Worm (Caenorhabditis elegans): ENCODE results near the gene cyb-2.1.
A peak's percentile ranks its signal among the peaks of the same experiment; 100 is the strongest.

The cyb-2.1 gene

DNA sequence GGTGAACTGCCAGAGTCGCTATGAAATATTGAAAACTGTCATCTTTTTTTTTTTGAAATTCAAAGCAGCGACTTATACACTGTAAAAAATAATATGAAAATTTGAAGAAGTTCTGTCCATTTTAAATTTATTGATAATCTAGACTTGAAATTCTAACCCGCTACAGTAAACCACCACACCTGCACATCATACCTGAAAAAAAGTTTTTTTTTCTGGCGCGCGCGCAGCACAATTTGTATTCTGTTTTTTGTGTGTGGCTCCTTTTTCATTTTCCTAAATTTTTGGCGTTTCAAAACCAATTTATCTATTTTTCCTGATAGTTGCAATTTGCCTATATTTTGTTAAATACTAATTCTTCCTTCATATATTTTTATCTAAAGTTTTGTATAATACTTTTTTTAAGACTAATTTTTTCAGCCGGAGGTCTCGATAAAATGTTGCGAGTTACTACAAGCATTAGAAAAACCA is at the start of gene cyb-2.1:
TSS of gene cyb-2.1 (plus strand) at position 418 of the 468 bp plus-strand sequence.
- TF ChIP-seq madf-3 (GFP tag; IDR thresholded peaks at IDR 0.05), result no peak
- no peak for TF ChIP-seq F49E8.2 (tag; optimal IDR thresholded peaks at IDR 0.05; ENCODE audit: insufficient read depth)
- TF ChIP-seq dox-1 (GFP tag; IDR thresholded peaks at IDR 0.05), result no peak
- TF ChIP-seq hrde-1 (tag; optimal IDR thresholded peaks at IDR 0.05; ENCODE audit: borderline replicate concordance), result no peak
- no peak for TF ChIP-seq cebp-2 (GFP tag; IDR thresholded peaks at IDR 0.05)
- no peak for TF ChIP-seq attf-3 (GFP tag; conservative IDR thresholded peaks at IDR 0.05)
- no peak for TF ChIP-seq ZK185.1 (tag; optimal IDR thresholded peaks at IDR 0.05; ENCODE audit: poor library complexity, severe bottlenecking)
- TF ChIP-seq snpc-1.1 (tag; optimal IDR thresholded peaks at IDR 0.05; ENCODE audit: insufficient read depth), result no peak
- no peak for TF ChIP-seq F22D6.2 (tag; optimal IDR thresholded peaks at IDR 0.05)
- no peak for TF ChIP-seq aptf-3 (GFP tag; IDR thresholded peaks at IDR 0.05)
- TF ChIP-seq ceh-91 (GFP tag; IDR thresholded peaks at IDR 0.05), result peak; percentile 69
- TF ChIP-seq ztf-28 (GFP tag; IDR thresholded peaks at IDR 0.05), result no peak
- TF ChIP-seq hlh-12 (tag; optimal IDR thresholded peaks at IDR 0.05), result no peak
- TF ChIP-seq lir-1 (GFP tag; conservative IDR thresholded peaks at IDR 0.05), result no peak
- no peak for TF ChIP-seq F10E7.11 (tag; optimal IDR thresholded peaks at IDR 0.05)
- TF ChIP-seq unc-130 (GFP tag; optimal IDR thresholded peaks at IDR 0.05), result no peak
- no peak for TF ChIP-seq mel-28 (tag; optimal IDR thresholded peaks at IDR 0.05; ENCODE audit: borderline replicate concordance)
- TF ChIP-seq ztf-18 (tag; optimal IDR thresholded peaks at IDR 0.05), result no peak
- TF ChIP-seq ceh-40 (GFP tag; IDR thresholded peaks at IDR 0.05), result no peak
- no peak for TF ChIP-seq dpl-1 (GFP tag; optimal IDR thresholded peaks at IDR 0.05)
- no peak for TF ChIP-seq nhr-80 (tag; optimal IDR thresholded peaks at IDR 0.05)
- TF ChIP-seq F33H1.4 (GFP tag; IDR thresholded peaks at IDR 0.05), result peak; percentile 71
- no peak for TF ChIP-seq hlh-26 (GFP tag; conservative IDR thresholded peaks at IDR 0.05)
- TF ChIP-seq repo-1 (tag; optimal IDR thresholded peaks at IDR 0.05), result no peak
- no peak for TF ChIP-seq pha-4 (tag; optimal IDR thresholded peaks at IDR 0.05)
- no peak for TF ChIP-seq nfya-2 (GFP tag; IDR thresholded peaks at IDR 0.05)
- TF ChIP-seq mcd-1 (GFP tag; IDR thresholded peaks at IDR 0.05), result no peak
- TF ChIP-seq madf-8 (GFP tag; conservative IDR thresholded peaks at IDR 0.05), result peak; percentile 96
- no peak for TF ChIP-seq ccch-3 (GFP tag; optimal IDR thresholded peaks at IDR 0.05)
- no peak for TF ChIP-seq hmg-20 (GFP tag; IDR thresholded peaks at IDR 0.05)
- TF ChIP-seq fkh-3 (tag; optimal IDR thresholded peaks at IDR 0.05), result no peak
- TF ChIP-seq lin-54 (GFP tag; optimal IDR thresholded peaks at IDR 0.05), result no peak
- TF ChIP-seq cebp-1 (GFP tag; IDR thresholded peaks at IDR 0.05), result no peak
- no peak for TF ChIP-seq cebp-1 (tag; optimal IDR thresholded peaks at IDR 0.05)
- TF ChIP-seq nhr-27 (tag; optimal IDR thresholded peaks at IDR 0.05), result no peak
- no peak for TF ChIP-seq rpc-1 (optimal IDR thresholded peaks at IDR 0.05)
- TF ChIP-seq rpc-1 (tag; optimal IDR thresholded peaks at IDR 0.05), result no peak
- TF ChIP-seq xnd-1 (tag; optimal IDR thresholded peaks at IDR 0.05), result peak; percentile 84
- no peak for TF ChIP-seq K11D2.4 (GFP tag; IDR thresholded peaks at IDR 0.05)
- no peak for TF ChIP-seq F55B11.4 (tag; optimal IDR thresholded peaks at IDR 0.05; ENCODE audit: borderline replicate concordance, insufficient read depth)
- no peak for TF ChIP-seq F52B5.7 (tag; optimal IDR thresholded peaks at IDR 0.05)
- TF ChIP-seq C17E4.6 (GFP tag; IDR thresholded peaks at IDR 0.05), result no peak
- no peak for TF ChIP-seq madf-10 (tag; optimal IDR thresholded peaks at IDR 0.05)
- no peak for TF ChIP-seq ceh-79 (tag; optimal IDR thresholded peaks at IDR 0.05)
- peak; percentile 59 for TF ChIP-seq efl-1 (GFP tag; optimal IDR thresholded peaks at IDR 0.05)
- peak; percentile 43; the same call in 1 of the 2 replicates for TF ChIP-seq rcor-1 (GFP tag; IDR thresholded peaks at IDR 0.05)
- no peak for TF ChIP-seq T26A5.8 (tag; optimal IDR thresholded peaks at IDR 0.05)
- no peak for TF ChIP-seq C06A6.2 (GFP tag; conservative IDR thresholded peaks at IDR 0.05)
- TF ChIP-seq chd-7 (tag; optimal IDR thresholded peaks at IDR 0.05), result no peak
- no peak for TF ChIP-seq egl-44 (GFP tag; IDR thresholded peaks at IDR 0.05)
